Fruit fly (Drosophila melanogaster): Measurements from ENCODE around the gene Best1.
A peak's percentile ranks its signal among the peaks of the same experiment; 100 is the strongest.

Gene Best1

DNA sequence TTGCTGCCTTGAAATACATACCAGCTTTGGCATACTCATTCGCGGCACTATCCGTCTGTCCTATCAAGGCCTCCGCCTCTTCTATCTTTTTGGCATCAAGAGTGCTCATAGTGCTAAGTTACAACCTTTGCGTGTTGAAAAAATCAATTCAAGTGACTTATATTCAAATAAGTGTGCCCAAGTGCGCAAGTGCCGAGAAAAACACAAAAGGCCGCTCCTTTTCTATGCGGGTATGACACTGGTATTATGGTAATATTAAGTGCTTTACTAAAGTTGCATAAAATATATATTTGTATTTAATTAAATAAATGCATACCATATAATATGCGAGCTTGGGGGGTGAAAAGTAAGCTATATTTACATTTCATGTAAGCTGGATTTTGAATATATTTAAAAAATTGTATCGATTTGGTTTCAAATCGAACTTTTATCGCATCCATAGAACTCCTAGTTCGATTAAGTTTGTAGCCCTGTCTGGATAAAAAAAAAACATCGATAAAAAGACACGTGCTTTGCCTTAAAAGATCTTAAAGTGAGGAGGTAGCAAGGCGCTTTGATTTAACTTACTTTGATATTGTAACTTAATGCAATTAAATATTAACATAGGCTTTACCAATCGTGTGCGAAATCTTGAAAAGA is 48.9 kb downstream of the Best1 start, which contains the start of the genes gammaSnap2 and ATPsynepsilonL (continued):
- no peak for TF ChIP-seq kni (GFP tag; optimal IDR thresholded peaks at IDR 0.05)
- TF ChIP-seq lola (GFP tag; optimal IDR thresholded peaks at IDR 0.05): no peak
- TF ChIP-seq Ssrp (tag; optimal IDR thresholded peaks at IDR 0.05): no peak
- no peak for TF ChIP-seq CG8089 (GFP tag; optimal IDR thresholded peaks at IDR 0.05)
- TF ChIP-seq cg (GFP tag; optimal IDR thresholded peaks at IDR 0.05): no peak
- no peak for TF ChIP-seq Drgx (GFP tag; IDR thresholded peaks at IDR 0.05)
- TF ChIP-seq Sry-δ (GFP tag; optimal IDR thresholded peaks at IDR 0.05): peak; percentile 4
- TF ChIP-seq Dbx (GFP tag; IDR thresholded peaks at IDR 0.05): no peak
- TF ChIP-seq Rfx (GFP tag; IDR thresholded peaks at IDR 0.05): no peak
- TF ChIP-seq CG4730 (GFP tag; IDR thresholded peaks at IDR 0.05): no peak
- TF ChIP-seq CG11560 (tag; IDR thresholded peaks at IDR 0.05): no peak
- TF ChIP-seq B-H2 (GFP tag; optimal IDR thresholded peaks at IDR 0.05): no peak
- no peak for TF ChIP-seq CG4707 (GFP tag; optimal IDR thresholded peaks at IDR 0.05)
- TF ChIP-seq dmrt11E (tag; optimal IDR thresholded peaks at IDR 0.05): no peak
- TF ChIP-seq CG14965 (GFP tag; optimal IDR thresholded peaks at IDR 0.05; ENCODE audit: borderline replicate concordance): no peak
- peak; percentile 27 for TF ChIP-seq BEAF-32 (GFP tag; optimal IDR thresholded peaks at IDR 0.05)
- TF ChIP-seq Elba2 (GFP tag; optimal IDR thresholded peaks at IDR 0.05): no peak
- TF ChIP-seq emc (GFP tag; optimal IDR thresholded peaks at IDR 0.05): no peak
- TF ChIP-seq CG16813 (GFP tag; IDR thresholded peaks at IDR 0.05; ENCODE audit: partially characterized antibody): no peak
- TF ChIP-seq amos (GFP tag; IDR thresholded peaks at IDR 0.05; ENCODE audit: partially characterized antibody): no peak
- TF ChIP-seq MTF-1 (GFP tag; optimal IDR thresholded peaks at IDR 0.05; ENCODE audit: borderline replicate concordance): no peak
- peak; percentile 38; the same call in 1 of the 2 replicates for TF ChIP-seq Dref (GFP tag; IDR thresholded peaks at IDR 0.05)
- TF ChIP-seq Myb (GFP tag; optimal IDR thresholded peaks at IDR 0.05): no peak
- TF ChIP-seq CG9727 (GFP tag; optimal IDR thresholded peaks at IDR 0.05): no peak
- TF ChIP-seq her (GFP tag; optimal IDR thresholded peaks at IDR 0.05): no peak
- no peak for TF ChIP-seq pho (GFP tag; optimal IDR thresholded peaks at IDR 0.05)
- no peak for TF ChIP-seq sisA (GFP tag; IDR thresholded peaks at IDR 0.05)
- TF ChIP-seq CG15696 (tag; optimal IDR thresholded peaks at IDR 0.05): no peak
- no peak for TF ChIP-seq CG8281 (tag; optimal IDR thresholded peaks at IDR 0.05)
- TF ChIP-seq odd (GFP tag; optimal IDR thresholded peaks at IDR 0.05): no peak
- no peak for TF ChIP-seq unc-4 (GFP tag; IDR thresholded peaks at IDR 0.05; ENCODE audit: partially characterized antibody)
- no peak for TF ChIP-seq fd102C (GFP tag; optimal IDR thresholded peaks at IDR 0.05)
- TF ChIP-seq CG15011 (GFP tag; optimal IDR thresholded peaks at IDR 0.05): no peak
- no peak for TF ChIP-seq D19A (tag; optimal IDR thresholded peaks at IDR 0.05)
- TF ChIP-seq ham (GFP tag; IDR thresholded peaks at IDR 0.05): no peak
- TF ChIP-seq CG18764 (GFP tag; optimal IDR thresholded peaks at IDR 0.05): no peak
- TF ChIP-seq CG8765 (GFP tag; IDR thresholded peaks at IDR 0.05): no peak
- no peak for TF ChIP-seq abd-A (tag; optimal IDR thresholded peaks at IDR 0.05)
- no peak for TF ChIP-seq NC2α (GFP tag; optimal IDR thresholded peaks at IDR 0.05)
- TF ChIP-seq Doc2 (GFP tag; IDR thresholded peaks at IDR 0.05): no peak
- no peak for TF ChIP-seq hth (optimal IDR thresholded peaks at IDR 0.05)
- no peak for TF ChIP-seq pum (GFP tag; optimal IDR thresholded peaks at IDR 0.05)
- TF ChIP-seq CG17361 (GFP tag; IDR thresholded peaks at IDR 0.05): no peak
- no peak for TF ChIP-seq trh (GFP tag; optimal IDR thresholded peaks at IDR 0.05)
- no peak for TF ChIP-seq Opbp (GFP tag; IDR thresholded peaks at IDR 0.05; ENCODE audit: partially characterized antibody)
- no peak for TF ChIP-seq CG3838 (GFP tag; optimal IDR thresholded peaks at IDR 0.05)
- TF ChIP-seq usp (GFP tag; optimal IDR thresholded peaks at IDR 0.05): no peak
- TF ChIP-seq CG17328 (GFP tag; IDR thresholded peaks at IDR 0.05): no peak
- TF ChIP-seq TFAM (GFP tag; optimal IDR thresholded peaks at IDR 0.05): no peak
- no peak for TF ChIP-seq da (GFP tag; optimal IDR thresholded peaks at IDR 0.05)
- TF ChIP-seq so (GFP tag; IDR thresholded peaks at IDR 0.05): no peak
